Worm (Caenorhabditis elegans): ENCODE measurements around the gene T04C12.1.
A peak's percentile ranks its signal among the peaks of the same experiment; 100 is the strongest.

ce11 chrV:11076028-11076402, 16.9 kb upstream of the T04C12.1 start:
- no peak for TF ChIP-seq fkh-10 (GFP tag; optimal IDR thresholded peaks at IDR 0.05)
- TF ChIP-seq nhr-28 (tag; optimal IDR thresholded peaks at IDR 0.05): no peak
- no peak for TF ChIP-seq unc-62 (GFP tag; optimal IDR thresholded peaks at IDR 0.05)
- TF ChIP-seq ceh-82 (tag; optimal IDR thresholded peaks at IDR 0.05): no peak
- TF ChIP-seq mdl-1 (tag; optimal IDR thresholded peaks at IDR 0.05): no peak
- peak; percentile 34 for TF ChIP-seq tbx-2 (tag; optimal IDR thresholded peaks at IDR 0.05)
- TF ChIP-seq elt-2 (tag; optimal IDR thresholded peaks at IDR 0.05): no peak
- TF ChIP-seq pqm-1 (tag; optimal IDR thresholded peaks at IDR 0.05): no peak
- TF ChIP-seq nhr-237 (tag; optimal IDR thresholded peaks at IDR 0.05): no peak
- TF ChIP-seq elt-3 (tag; optimal IDR thresholded peaks at IDR 0.05): no peak
